Worm (Caenorhabditis elegans) whole organism, L4 larva: ENCODE results near the gene T02B11.3.

Experiments
- F10B5.3 ChIP-seq: sonication (generic microtip); optimal IDR thresholded peaks from 2 replicates; lab custom pipeline; 2016; ENCODE audit warnings: mild to moderate bottlenecking, missing genetic modification characterization, missing compliant biosample characterization
- F26F4.8 ChIP-seq: fragments of 200-800 bp; sonication (Bioruptor generic); conservative IDR thresholded peaks from 2 replicates; pipeline ENCODE4 v1.3.6; 2022; ENCODE audit warnings: missing genetic modification characterization, missing compliant biosample characterization
- F44E2.7 ChIP-seq: fragments of 200-800 bp; sonication (Bioruptor generic); IDR thresholded peaks from 2 replicates; pipeline ENCODE4 v2.1.2; 2022; ENCODE audit warnings: missing genetic modification characterization, missing compliant biosample characterization
- Y75B8A.6 ChIP-seq: fragments of 200-800 bp; sonication (Bioruptor generic); IDR thresholded peaks from 2 replicates; pipeline ENCODE4 v1.3.6; 2022; ENCODE audit warnings: missing genetic modification reagents, missing genetic modification characterization, missing compliant biosample characterization
- ZK337.2 ChIP-seq: fragments of 200-800 bp; sonication (Bioruptor generic); IDR thresholded peaks from 2 replicates; pipeline ENCODE4 v1.3.6; 2022; ENCODE audit warnings: missing genetic modification reagents, missing genetic modification characterization, missing compliant biosample characterization
- ZK546.5 ChIP-seq, 2 experiments: sonication (generic microtip); optimal IDR thresholded peaks; 2 replicates each; lab custom pipeline; 2017; ENCODE audit warnings: missing biosample characterization in 2 of 2, missing genetic modification characterization in 2 of 2
- ceh-28 ChIP-seq: fragments of 150-350 bp; optimal IDR thresholded peaks from 2 replicates; lab custom pipeline; 2014; ENCODE audit warnings: missing biosample characterization, missing genetic modification reagents, missing genetic modification characterization
- ceh-62 ChIP-seq: sonication (generic microtip); optimal IDR thresholded peaks from 2 replicates; lab custom pipeline; 2017; ENCODE audit warnings: missing biosample characterization, missing genetic modification characterization
- ctbp-1 ChIP-seq: fragments of 200-800 bp; sonication (Bioruptor generic); IDR thresholded peaks from 2 replicates; pipeline ENCODE4 v1.3.6; 2022; ENCODE audit warnings: missing genetic modification reagents, missing genetic modification characterization, missing compliant biosample characterization
- daf-12 ChIP-seq: fragments of 150-350 bp; optimal IDR thresholded peaks from 2 replicates; lab custom pipeline; 2014; ENCODE audit warnings: missing biosample characterization, missing genetic modification reagents, missing genetic modification characterization
- daf-16 ChIP-seq, 3 experiments: sonication (generic microtip); optimal IDR thresholded peaks; 2 replicates each; lab custom pipeline; 2016 to 2017; ENCODE audit warnings: missing genetic modification characterization in 3 of 3, missing genetic modification reagents in 3 of 3, mild to moderate bottlenecking in 2 of 3, missing compliant biosample characterization in 2 of 3, missing biosample characterization in 1 of 3, moderate library complexity in 1 of 3
- dmd-9 ChIP-seq: fragments of 200-800 bp; sonication (Bioruptor generic); IDR thresholded peaks from 2 replicates; pipeline ENCODE4 v1.3.6; 2022; ENCODE audit warnings: missing genetic modification reagents, missing genetic modification characterization, missing compliant biosample characterization
- duxl-1 ChIP-seq: sonication (generic microtip); optimal IDR thresholded peaks from 2 replicates; lab custom pipeline; 2016; ENCODE audit warnings: mild to moderate bottlenecking, missing genetic modification characterization, moderate library complexity, missing compliant biosample characterization; ENCODE audit not compliant: poor library complexity
- egl-43 ChIP-seq: fragments of 200-800 bp; sonication (Bioruptor generic); IDR thresholded peaks from 2 replicates; pipeline ENCODE4 v1.3.6; 2022; ENCODE audit warnings: missing genetic modification reagents, missing genetic modification characterization, missing compliant biosample characterization
- hlh-11 ChIP-seq: fragments of 200-800 bp; sonication (Bioruptor generic); optimal IDR thresholded peaks from 2 replicates; lab custom pipeline; 2018; ENCODE audit warnings: mild to moderate bottlenecking, missing genetic modification characterization, missing compliant biosample characterization
- lim-7 ChIP-seq: fragments of 200-800 bp; sonication (Bioruptor generic); IDR thresholded peaks from 2 replicates; pipeline ENCODE4 v1.3.6; 2022; ENCODE audit warnings: missing genetic modification characterization, missing compliant biosample characterization
- lin-1 ChIP-seq: fragments of 200-800 bp; sonication (Bioruptor generic); IDR thresholded peaks from 2 replicates; pipeline ENCODE4 v1.3.6; 2022; ENCODE audit warnings: missing genetic modification reagents, missing genetic modification characterization, missing compliant biosample characterization
- lin-13 ChIP-seq: fragments of 150-350 bp; optimal IDR thresholded peaks from 2 replicates; lab custom pipeline; 2014; ENCODE audit warnings: missing biosample characterization, missing genetic modification reagents, missing genetic modification characterization
- lin-38 ChIP-seq: fragments of 200-800 bp; sonication (Bioruptor generic); IDR thresholded peaks from 2 replicates; pipeline ENCODE4 v1.3.6; 2022; ENCODE audit warnings: missing genetic modification reagents, missing genetic modification characterization, missing compliant biosample characterization
- lin-39 ChIP-seq: fragments of 150-350 bp; optimal IDR thresholded peaks from 2 replicates; lab custom pipeline; 2014; ENCODE audit warnings: missing biosample characterization, missing genetic modification reagents, missing genetic modification characterization
- mdt-29 ChIP-seq: fragments of 200-800 bp; sonication (Bioruptor generic); IDR thresholded peaks from 2 replicates; pipeline ENCODE4 v1.3.6; 2022; ENCODE audit warnings: missing genetic modification reagents, missing genetic modification characterization, missing compliant biosample characterization
- mep-1 ChIP-seq: fragments of 150-350 bp; sonication (generic microtip); optimal IDR thresholded peaks from 3 replicates; lab custom pipeline; 2014; ENCODE audit warnings: missing biosample characterization, missing genetic modification characterization
- mes-2 ChIP-seq: sonication (generic microtip); optimal IDR thresholded peaks from 2 replicates; lab custom pipeline; 2016; ENCODE audit warnings: missing genotype, mild to moderate bottlenecking, missing genetic modification characterization, missing compliant biosample characterization; ENCODE audit not compliant: poor library complexity, severe bottlenecking
- mxl-3 ChIP-seq: fragments of 200-800 bp; sonication (Bioruptor generic); optimal IDR thresholded peaks from 2 replicates; lab custom pipeline; 2018; ENCODE audit warnings: mild to moderate bottlenecking, missing genetic modification characterization, missing compliant biosample characterization
- nhr-10 ChIP-seq: fragments of 150-350 bp; optimal IDR thresholded peaks from 2 replicates; lab custom pipeline; 2014; ENCODE audit warnings: missing biosample characterization, missing genetic modification characterization
- nhr-102 ChIP-seq: sonication (generic microtip); optimal IDR thresholded peaks from 2 replicates; lab custom pipeline; 2016; ENCODE audit warnings: mild to moderate bottlenecking, missing genetic modification characterization, moderate library complexity, missing compliant biosample characterization
- nhr-111 ChIP-seq: fragments of 200-800 bp; sonication (Bioruptor generic); optimal IDR thresholded peaks from 2 replicates; lab custom pipeline; 2018; ENCODE audit warnings: mild to moderate bottlenecking, missing genetic modification characterization, missing compliant biosample characterization
- nhr-28 ChIP-seq: fragments of 150-350 bp; optimal IDR thresholded peaks from 2 replicates; lab custom pipeline; 2014; ENCODE audit warnings: missing biosample characterization, missing genetic modification characterization
- nhr-41 ChIP-seq: fragments of 200-800 bp; sonication (Bioruptor generic); IDR thresholded peaks from 2 replicates; pipeline ENCODE4 v1.3.6; 2022; ENCODE audit warnings: missing genetic modification reagents, missing genetic modification characterization, missing compliant biosample characterization
- nhr-42 ChIP-seq: fragments of 200-800 bp; sonication (Bioruptor generic); IDR thresholded peaks from 2 replicates; pipeline ENCODE4 v1.3.6; 2022; ENCODE audit warnings: missing genetic modification characterization, missing compliant biosample characterization
- nhr-48 ChIP-seq: sonication (generic microtip); optimal IDR thresholded peaks from 2 replicates; lab custom pipeline; 2016; ENCODE audit warnings: mild to moderate bottlenecking, missing genetic modification characterization, missing compliant biosample characterization
- nhr-76 ChIP-seq: fragments of 150-350 bp; optimal IDR thresholded peaks from 2 replicates; lab custom pipeline; 2014; ENCODE audit warnings: missing biosample characterization, missing genetic modification characterization
- saeg-2 ChIP-seq: fragments of 200-800 bp; sonication (Bioruptor generic); IDR thresholded peaks from 2 replicates; pipeline ENCODE4 v1.3.6; 2022; ENCODE audit warnings: missing genetic modification reagents, missing genetic modification characterization, missing compliant biosample characterization
- snpc-4 ChIP-seq: fragments of 150-350 bp; optimal IDR thresholded peaks from 2 replicates; lab custom pipeline; 2014; ENCODE audit warnings: missing biosample characterization, missing genetic modification characterization
- spr-3 ChIP-seq: fragments of 200-800 bp; sonication (Bioruptor generic); optimal IDR thresholded peaks from 2 replicates; lab custom pipeline; 2018; ENCODE audit warnings: mild to moderate bottlenecking, missing genetic modification characterization, missing compliant biosample characterization
- tag-97 ChIP-seq: fragments of 200-800 bp; sonication (Bioruptor generic); IDR thresholded peaks from 2 replicates; pipeline ENCODE4 v1.3.6; 2022; ENCODE audit warnings: missing genetic modification characterization, missing compliant biosample characterization
- tra-1 ChIP-seq: fragments of 200-800 bp; sonication (Bioruptor generic); IDR thresholded peaks from 2 replicates; pipeline ENCODE4 v1.3.6; 2022; ENCODE audit warnings: missing genetic modification reagents, missing genetic modification characterization, missing compliant biosample characterization
- unc-39 ChIP-seq: sonication (generic microtip); optimal IDR thresholded peaks from 2 replicates; lab custom pipeline; 2017; ENCODE audit warnings: missing biosample characterization, missing genetic modification characterization
- vab-7 ChIP-seq: fragments of 200-800 bp; sonication (Bioruptor generic); IDR thresholded peaks from 2 replicates; pipeline ENCODE4 v1.3.6; 2022; ENCODE audit warnings: missing genetic modification reagents, missing genetic modification characterization, missing compliant biosample characterization
- zip-2 ChIP-seq: fragments of 150-350 bp; optimal IDR thresholded peaks from 2 replicates; lab custom pipeline; 2014; ENCODE audit warnings: missing biosample characterization, missing genetic modification characterization

Gene T02B11.3

DNA sequence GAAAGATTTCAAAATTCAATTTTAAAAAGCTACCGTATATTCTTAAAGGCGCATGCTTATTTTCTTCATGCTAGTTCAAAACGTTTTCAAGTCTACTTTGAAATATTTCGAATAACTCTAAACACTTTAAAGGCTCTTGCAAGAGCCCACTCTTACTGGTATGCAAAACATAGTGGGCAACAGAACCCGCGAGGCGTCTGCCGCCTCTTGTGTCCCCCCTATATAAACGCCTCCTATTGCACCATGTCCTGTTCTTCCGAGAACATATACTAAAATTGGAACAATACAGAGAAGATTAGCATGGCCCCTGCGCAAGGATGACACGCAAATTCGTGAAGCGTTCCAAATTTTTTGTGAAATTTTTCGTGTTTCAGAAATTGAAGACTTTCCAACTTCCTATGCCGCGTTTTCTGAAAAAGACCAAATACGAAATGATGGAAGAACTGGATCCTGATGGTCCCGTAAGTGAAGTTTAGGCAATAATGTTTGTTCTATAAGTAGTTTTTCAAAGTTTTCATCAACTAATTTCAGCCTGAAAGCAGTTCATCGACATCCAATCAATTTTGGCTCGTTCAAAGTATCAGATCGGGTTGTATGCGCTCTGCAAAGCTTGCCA is 7.7 kb downstream of the T02B11.3 start (continued):
- TF ChIP-seq snpc-4 (tag; lab: Kevin White, UChicago), result peak; percentile 80
- peak; percentile 74 for TF ChIP-seq lin-38 (GFP tag; lab: Robert Waterston, UW)
- TF ChIP-seq egl-43 (GFP tag; lab: Robert Waterston, UW), result peak; percentile 75
- TF ChIP-seq ceh-62 (tag; lab: Kevin White, UChicago), result no peak
- no peak for TF ChIP-seq nhr-76 (tag; lab: Kevin White, UChicago)
- TF ChIP-seq ceh-28 (tag; lab: Kevin White, UChicago), result no peak
- TF ChIP-seq spr-3 (GFP tag; lab: Kevin White, UChicago), result no peak
- no peak for TF ChIP-seq duxl-1 (tag; lab: Kevin White, UChicago)
- no peak for TF ChIP-seq mes-2 (tag; lab: Kevin White, UChicago)
- no peak for TF ChIP-seq ZK546.5 (tag; optimal IDR thresholded peaks at IDR 0.05; lab: Kevin White, UChicago)
- peak; percentile 73 for TF ChIP-seq F26F4.8 (GFP tag; lab: Robert Waterston, UW)
- no peak for TF ChIP-seq ctbp-1
- peak; percentile 40; the same call in 1 of the 2 replicates for TF ChIP-seq tra-1
- no peak for TF ChIP-seq daf-12
- peak; percentile 48; the same call in 1 of the 2 replicates for TF ChIP-seq vab-7 (GFP tag; lab: Robert Waterston, UW)
- no peak for TF ChIP-seq nhr-41 (GFP tag; lab: Robert Waterston, UW)
- no peak for TF ChIP-seq hlh-11
- 0 out of 2 replicates have a peak, but pooled peaks have one; percentile 12 for TF ChIP-seq Y75B8A.6 (GFP tag; lab: Robert Waterston, UW)
- no peak for TF ChIP-seq nhr-42
- 0 out of 2 replicates have a peak, but pooled peaks have one; percentile 25 for TF ChIP-seq F44E2.7
- TF ChIP-seq nhr-111 (GFP tag; lab: Kevin White, UChicago), result no peak
- TF ChIP-seq nhr-10, result no peak
- no peak for TF ChIP-seq daf-16 (GFP tag; optimal IDR thresholded peaks at IDR 0.05; lab: Kevin White, UChicago)
- no peak for TF ChIP-seq daf-16 (tag; optimal IDR thresholded peaks at IDR 0.05; lab: Kevin White, UChicago)
- peak; percentile 40; the same call in 1 of the 2 replicates for TF ChIP-seq lim-7
- TF ChIP-seq tag-97 (GFP tag; lab: Robert Waterston, UW), result no peak
- peak; percentile 48; the same call in 1 of the 2 replicates for TF ChIP-seq ZK337.2
- TF ChIP-seq saeg-2, result 0 out of 2 replicates have a peak, but pooled peaks have one; percentile 19
- TF ChIP-seq nhr-102, result no peak
- no peak for TF ChIP-seq mxl-3 (GFP tag; lab: Kevin White, UChicago)
- TF ChIP-seq lin-13, result no peak
- TF ChIP-seq mep-1 (tag; lab: Kevin White, UChicago), result no peak
- TF ChIP-seq lin-39 (tag; lab: Kevin White, UChicago), result no peak
- no peak for TF ChIP-seq nhr-48 (tag; lab: Kevin White, UChicago)
- TF ChIP-seq nhr-28, result no peak
- no peak for TF ChIP-seq dmd-9
- TF ChIP-seq lin-1 (GFP tag; lab: Robert Waterston, UW), result peak; percentile 44; the same call in 1 of the 2 replicates
- TF ChIP-seq mdt-29 (GFP tag; lab: Robert Waterston, UW), result peak; percentile 58
- no peak for TF ChIP-seq zip-2 (tag; lab: Kevin White, UChicago)
- TF ChIP-seq, all 104 proteins: peak for 20

DNA sequence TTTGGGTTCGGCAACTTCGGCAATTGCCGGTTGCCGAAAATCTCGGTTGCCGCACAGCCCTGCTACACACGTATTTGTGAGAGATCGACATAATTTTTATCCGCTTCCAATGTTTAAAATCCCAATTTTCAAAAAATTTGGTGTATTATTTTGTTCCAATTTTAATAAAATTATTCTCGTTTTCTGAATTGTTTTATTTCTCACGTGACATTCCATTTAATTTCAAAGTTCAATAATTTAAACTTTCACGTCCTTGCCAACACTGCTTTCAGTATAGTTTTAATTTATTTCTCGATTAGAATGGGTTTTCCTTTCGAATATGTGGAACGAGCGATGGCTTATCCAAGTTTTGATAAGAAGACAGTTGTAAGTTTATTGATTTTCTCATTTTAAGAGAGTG is 10.1 kb downstream of the T02B11.3 start, which contains the start of gene K09C6.2:
Gene K09C6.2 (plus strand): TSS at position 301 of the 400 bp plus-strand sequence.
- TF ChIP-seq tag-97 (GFP tag; lab: Robert Waterston, UW), result no peak
- TF ChIP-seq unc-39, result no peak
- TF ChIP-seq nhr-42, result no peak
- TF ChIP-seq F10B5.3 (tag; lab: Kevin White, UChicago), result no peak
